Fruit fly (Drosophila melanogaster) whole organism, adult: ENCODE measurements around the gene pnt.

Experiments used
- CG11617 ChIP-seq: fragments of 200-800 bp; sonication (Bioruptor generic); optimal IDR thresholded peaks from 2 replicates; lab custom pipeline; 2017; ENCODE audit warnings: mild to moderate bottlenecking, missing biosample characterization, missing genetic modification reagents, missing genetic modification characterization
- CG12768 ChIP-seq: fragments of 200-800 bp; sonication (Bioruptor generic); optimal IDR thresholded peaks from 2 replicates; lab custom pipeline; 2017; ENCODE audit warnings: missing biosample characterization, missing genetic modification characterization, mild to moderate bottlenecking, moderate library complexity, missing genetic modification reagents
- CG14711 ChIP-seq: fragments of 200-800 bp; sonication (Bioruptor generic); optimal IDR thresholded peaks from 2 replicates; lab custom pipeline; 2018; ENCODE audit warnings: missing biosample characterization, mild to moderate bottlenecking, missing genetic modification characterization, moderate library complexity
- CG1620 ChIP-seq: fragments of 200-800 bp; sonication (Bioruptor generic); optimal IDR thresholded peaks from 2 replicates; lab custom pipeline; 2016; ENCODE audit warnings: missing biosample characterization, missing genetic modification characterization
- CG33017 ChIP-seq: fragments of 200-800 bp; sonication (Bioruptor generic); optimal IDR thresholded peaks from 2 replicates; lab custom pipeline; 2018; ENCODE audit warnings: missing biosample characterization, mild to moderate bottlenecking, missing genetic modification characterization, moderate library complexity
- CG5204 ChIP-seq: fragments of 200-800 bp; sonication (Bioruptor generic); optimal IDR thresholded peaks from 2 replicates; lab custom pipeline; 2016; ENCODE audit warnings: missing biosample characterization, missing genetic modification characterization
- CG7045 ChIP-seq: fragments of 200-800 bp; sonication (Bioruptor generic); optimal IDR thresholded peaks from 2 replicates; lab custom pipeline; 2017; ENCODE audit warnings: missing biosample characterization, mild to moderate bottlenecking, missing genetic modification characterization
- CG7101 ChIP-seq: fragments of 200-800 bp; sonication (Bioruptor generic); optimal IDR thresholded peaks from 2 replicates; lab custom pipeline; 2018; ENCODE audit warnings: missing biosample characterization, mild to moderate bottlenecking, missing genetic modification characterization, moderate library complexity
- Clk ChIP-seq: fragments of 200-800 bp; sonication (Bioruptor generic); optimal IDR thresholded peaks from 2 replicates; lab custom pipeline; 2017; ENCODE audit warnings: missing biosample characterization, missing genetic modification characterization
- Crg-1 ChIP-seq: fragments of 200-800 bp; sonication (Bioruptor generic); optimal IDR thresholded peaks from 2 replicates; lab custom pipeline; 2016; ENCODE audit warnings: missing biosample characterization, missing genetic modification characterization
- Hr96 ChIP-seq: fragments of 200-800 bp; sonication (Bioruptor generic); optimal IDR thresholded peaks from 2 replicates; lab custom pipeline; 2016; ENCODE audit warnings: missing biosample characterization, missing genetic modification characterization
- Mnt ChIP-seq: fragments of 200-800 bp; sonication (Bioruptor generic); optimal IDR thresholded peaks from 2 replicates; lab custom pipeline; 2016; ENCODE audit warnings: missing biosample characterization, mild to moderate bottlenecking, missing genetic modification characterization
- bab1 ChIP-seq: fragments of 200-800 bp; sonication (Bioruptor generic); optimal IDR thresholded peaks from 3 replicates; lab custom pipeline; 2019; ENCODE audit warnings: missing biosample characterization, mild to moderate bottlenecking, missing genetic modification characterization, moderate library complexity
- cic ChIP-seq: fragments of 200-800 bp; sonication (Bioruptor generic); optimal IDR thresholded peaks from 2 replicates; lab custom pipeline; 2017; ENCODE audit warnings: missing biosample characterization, mild to moderate bottlenecking, missing genetic modification characterization, moderate library complexity
- cnc ChIP-seq, 2 experiments: fragments of >200 bp; optimal IDR thresholded peaks; 2 replicates each; lab custom pipeline; 2017
- kay ChIP-seq: fragments of 200-800 bp; sonication (Bioruptor generic); peaks from one replicate; lab custom pipeline; 2016; ENCODE audit warnings: missing biosample characterization, missing genetic modification characterization, borderline replicate concordance
- ovo ChIP-seq: fragments of 200-800 bp; sonication (Bioruptor generic); optimal IDR thresholded peaks from 2 replicates; lab custom pipeline; 2016; ENCODE audit warnings: missing biosample characterization, missing genetic modification characterization
- pad ChIP-seq: fragments of 200-800 bp; sonication (Bioruptor generic); optimal IDR thresholded peaks from 3 replicates; lab custom pipeline; 2017; ENCODE audit warnings: missing biosample characterization, missing genetic modification characterization, mild to moderate bottlenecking, moderate library complexity, missing genetic modification reagents
- tj ChIP-seq: fragments of 200-800 bp; sonication (Bioruptor generic); optimal IDR thresholded peaks from 3 replicates; lab custom pipeline; 2017; ENCODE audit warnings: missing biosample characterization, mild to moderate bottlenecking, missing genetic modification characterization, moderate library complexity
- toe ChIP-seq: fragments of 200-800 bp; sonication (Bioruptor generic); optimal IDR thresholded peaks from 2 replicates; lab custom pipeline; 2016; ENCODE audit warnings: missing biosample characterization, missing genetic modification characterization

Gene pnt

DNA sequence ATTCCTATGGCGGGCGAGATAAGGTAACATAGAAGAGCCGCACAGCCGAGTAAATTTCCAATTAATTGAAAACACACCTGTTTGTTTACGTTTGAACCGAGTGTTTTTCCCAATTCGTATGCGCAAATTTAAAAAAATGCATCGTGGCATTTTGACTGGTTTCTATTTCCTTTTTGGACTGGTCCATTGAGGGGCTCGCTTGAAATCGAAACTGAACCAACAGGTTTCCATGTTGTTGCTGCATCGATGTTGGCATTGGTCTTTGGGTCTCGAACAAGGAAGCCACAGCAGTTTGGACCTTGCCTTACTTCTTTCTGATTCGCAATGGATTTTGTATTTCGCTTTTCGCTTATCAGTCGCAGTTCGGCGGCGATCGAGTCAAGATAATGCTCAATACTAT, 87.4 kb downstream of the pnt start:
- TF ChIP-seq Mnt (GFP tag; lab: Kevin White, UChicago) (no peak), CG11617 (GFP tag; lab: Kevin White, UChicago) (no peak), CG33017 (tag; lab: Kevin White, UChicago) (no peak), ovo (GFP tag; lab: Kevin White, UChicago) (no peak), CG12768 (GFP tag; lab: Kevin White, UChicago) (no peak), CG7101 (no peak), cnc (optimal IDR thresholded peaks at IDR 0.05; lab: Kevin White, UChicago) (no peak), kay (GFP tag; lab: Kevin White, UChicago) (no peak), Clk (no peak), CG1620 (GFP tag; lab: Kevin White, UChicago) (no peak), CG14711 (no peak)

DNA sequence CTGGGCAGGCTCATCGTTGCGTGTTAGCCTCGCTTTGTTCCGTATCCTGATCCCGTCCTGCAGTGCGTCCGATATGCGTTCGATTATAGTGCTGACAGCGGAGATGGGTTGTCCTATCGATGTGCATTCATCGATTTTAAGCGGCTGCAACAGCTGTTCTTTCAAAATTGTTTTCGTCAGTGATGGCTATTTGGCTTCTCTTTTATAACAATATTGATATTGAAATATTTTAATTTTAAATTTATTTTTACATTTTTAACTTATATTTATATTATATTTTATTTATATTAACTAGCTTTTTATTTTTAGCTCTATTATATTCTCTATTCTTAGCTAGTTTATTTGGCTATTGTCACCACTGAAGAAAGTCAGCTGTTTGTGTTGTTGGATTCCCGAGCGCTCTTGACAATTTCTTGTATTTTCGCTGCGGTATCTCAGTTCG, 88.0 kb downstream of the pnt start, which contains the start of the genes wda and Pex11c:
Gene wda (minus strand): TSS at position 102 of the 442 bp plus-strand sequence.
Gene Pex11c (plus strand): TSS at position 380 of the 442 bp plus-strand sequence.
- TF ChIP-seq Crg-1 = peak; percentile 22
- peak; percentile 54 for TF ChIP-seq Mnt (GFP tag; lab: Kevin White, UChicago)
- TF ChIP-seq CG1620 (GFP tag; lab: Kevin White, UChicago) = no peak
- peak; percentile 18 for TF ChIP-seq Clk
- TF ChIP-seq CG33017 (tag; lab: Kevin White, UChicago) = peak; percentile 92
- TF ChIP-seq tj (GFP tag; lab: Kevin White, UChicago) = peak; percentile 68
- TF ChIP-seq CG12768 (GFP tag; lab: Kevin White, UChicago) = peak; percentile 60
- TF ChIP-seq ovo (GFP tag; lab: Kevin White, UChicago) = peak; percentile 60
- peak; percentile 81 for TF ChIP-seq bab1
- TF ChIP-seq CG7101 = peak; percentile 95
- TF ChIP-seq pad = peak; percentile 64
- peak; percentile 75 for TF ChIP-seq kay (GFP tag; lab: Kevin White, UChicago)
- peak; percentile 68 for TF ChIP-seq CG7045 (GFP tag; lab: Kevin White, UChicago)
- no peak for TF ChIP-seq CG5204 (GFP tag; lab: Kevin White, UChicago)
- no peak for TF ChIP-seq Hr96 (GFP tag; lab: Kevin White, UChicago)
- no peak for TF ChIP-seq cic (GFP tag; lab: Kevin White, UChicago)
- TF ChIP-seq toe (GFP tag; lab: Kevin White, UChicago) = peak; percentile 3
- TF ChIP-seq cnc (optimal IDR thresholded peaks at IDR 0.05; lab: Kevin White, UChicago) = no peak
- TF ChIP-seq CG14711 = peak; percentile 87
- peak; percentile 89 for TF ChIP-seq CG11617 (GFP tag; lab: Kevin White, UChicago)

dm6 chr3R:23251256-23251655, 94.7 kb downstream of the pnt start, which contains the start of the genes Rad60 and EloA:
TSS of gene Rad60 (minus strand) at chr3R:23251477.
TSS of gene EloA (plus strand) at chr3R:23251563.
- no peak for TF ChIP-seq kay (GFP tag; lab: Kevin White, UChicago)
- peak; percentile 85 for TF ChIP-seq bab1
- peak; percentile 40 for TF ChIP-seq tj (GFP tag; lab: Kevin White, UChicago)
- peak; percentile 72 for TF ChIP-seq CG12768 (GFP tag; lab: Kevin White, UChicago)
- no peak for TF ChIP-seq CG5204 (GFP tag; lab: Kevin White, UChicago)
- peak; percentile 72 for TF ChIP-seq CG11617 (GFP tag; lab: Kevin White, UChicago)
- peak; percentile 82 for TF ChIP-seq CG7101
- TF ChIP-seq Hr96 (GFP tag; lab: Kevin White, UChicago) = peak; percentile 80
- TF ChIP-seq CG1620 (GFP tag; lab: Kevin White, UChicago) = peak; percentile 76
- peak; percentile 74 for TF ChIP-seq Crg-1
- TF ChIP-seq CG33017 (tag; lab: Kevin White, UChicago) = peak; percentile 44
- peak; percentile 16 for TF ChIP-seq cic (GFP tag; lab: Kevin White, UChicago)
- TF ChIP-seq CG14711 = peak; percentile 100
- peak; percentile 68 for TF ChIP-seq CG7045 (GFP tag; lab: Kevin White, UChicago)
- peak; percentile 56 for TF ChIP-seq Clk
- no peak for TF ChIP-seq cnc (optimal IDR thresholded peaks at IDR 0.05; lab: Kevin White, UChicago)
- peak; percentile 43 for TF ChIP-seq ovo (GFP tag; lab: Kevin White, UChicago)
- TF ChIP-seq Mnt (GFP tag; lab: Kevin White, UChicago) = peak; percentile 67
- TF ChIP-seq pad = peak; percentile 63
- TF ChIP-seq toe (GFP tag; lab: Kevin White, UChicago) = peak; percentile 79

dm6 chr3R:23248853-23249573, 97.0 kb downstream of the pnt start, which contains the start of gene CG4467:
TSS of gene CG4467 (minus strand) at chr3R:23248903.
- TF ChIP-seq kay (GFP tag; lab: Kevin White, UChicago) (no peak), Mnt (GFP tag; lab: Kevin White, UChicago) (no peak), CG7101 (no peak), toe (GFP tag; lab: Kevin White, UChicago) (no peak), ovo (GFP tag; lab: Kevin White, UChicago) (no peak), Hr96 (GFP tag; lab: Kevin White, UChicago) (no peak), bab1 (no peak), pad (no peak), CG12768 (GFP tag; lab: Kevin White, UChicago) (no peak), CG33017 (tag; lab: Kevin White, UChicago) (no peak), CG7045 (GFP tag; lab: Kevin White, UChicago) (no peak), CG14711 (no peak), CG11617 (GFP tag; lab: Kevin White, UChicago) (no peak), cic (GFP tag; lab: Kevin White, UChicago) (no peak), CG5204 (GFP tag; lab: Kevin White, UChicago) (no peak), tj (GFP tag; lab: Kevin White, UChicago) (no peak), CG1620 (GFP tag; lab: Kevin White, UChicago) (no peak), Crg-1 (no peak), Clk (no peak)
